Comparison of ENCODE assay signal across 4 worm cellular contexts in genomic region chrII:13678555-13679119, ce11.
TF ChIP-seq lines count a peak whose summit lies in the region.

No protein-coding gene starts in this region.

TF ChIP-seq in whole organism, L1 larva, 84 proteins besides CTCF, POLR2A, EP300 and RAD21 (continued from another document):
- TF ChIP-seq snu-23 (GFP tag; optimal IDR thresholded peaks at IDR 0.05; lab: Kevin White, UChicago): peak; percentile 63
- TF ChIP-seq nhr-19 (GFP tag; conservative IDR thresholded peaks at IDR 0.05; lab: Robert Waterston, UW): peak; percentile 51; the same call in 1 of the 2 replicates
- peak in 1 of 2 experiments; percentile 25 for TF ChIP-seq mdl-1 (tag; optimal IDR thresholded peaks at IDR 0.05; lab: Kevin White, UChicago)
- peak; percentile 79 for TF ChIP-seq nhr-71 (tag; optimal IDR thresholded peaks at IDR 0.05; lab: Kevin White, UChicago)
- peak; percentile 67 for TF ChIP-seq lin-14 (GFP tag; optimal IDR thresholded peaks at IDR 0.05; lab: Kevin White, UChicago)
- peak; percentile 40 for TF ChIP-seq nhr-47 (tag; optimal IDR thresholded peaks at IDR 0.05; lab: Kevin White, UChicago)

TF ChIP-seq in whole organism, L2 larva, 48 proteins besides CTCF, POLR2A, EP300 and RAD21 (continued from another document):
- TF ChIP-seq skn-1 (tag; optimal IDR thresholded peaks at IDR 0.05; lab: Kevin White, UChicago): no peak
- no peak for TF ChIP-seq ama-1 (optimal IDR thresholded peaks at IDR 0.05; lab: Kevin White, UChicago)
- no peak for TF ChIP-seq peb-1 (tag; optimal IDR thresholded peaks at IDR 0.05; lab: Kevin White, UChicago)
- TF ChIP-seq lin-11 (tag; optimal IDR thresholded peaks at IDR 0.05; lab: Kevin White, UChicago): no peak
- peak; percentile 52 for TF ChIP-seq blmp-1 (tag; optimal IDR thresholded peaks at IDR 0.05; lab: Kevin White, UChicago; ENCODE audit: insufficient read depth)
- TF ChIP-seq nhr-12 (tag; optimal IDR thresholded peaks at IDR 0.05; lab: Kevin White, UChicago): no peak
- TF ChIP-seq aly-2 (tag; optimal IDR thresholded peaks at IDR 0.05; lab: Kevin White, UChicago): no peak
- TF ChIP-seq sma-3 (GFP tag; optimal IDR thresholded peaks at IDR 0.05; lab: Kevin White, UChicago): peak; percentile 85
- no peak for TF ChIP-seq ceh-16 (tag; optimal IDR thresholded peaks at IDR 0.05; lab: Kevin White, UChicago)
- TF ChIP-seq nhr-77 (tag; optimal IDR thresholded peaks at IDR 0.05; lab: Kevin White, UChicago): no peak
- no peak for TF ChIP-seq elt-3 (tag; optimal IDR thresholded peaks at IDR 0.05; lab: Kevin White, UChicago)
- peak; percentile 65 for TF ChIP-seq sma-9 (GFP tag; optimal IDR thresholded peaks at IDR 0.05; lab: Kevin White, UChicago)
- peak; percentile 44 for TF ChIP-seq sma-9 (tag; optimal IDR thresholded peaks at IDR 0.05; lab: Kevin White, UChicago)
- no peak for TF ChIP-seq mab-5 (tag; optimal IDR thresholded peaks at IDR 0.05; lab: Kevin White, UChicago)
- TF ChIP-seq nhr-237 (tag; optimal IDR thresholded peaks at IDR 0.05; lab: Kevin White, UChicago): no peak
- no peak for TF ChIP-seq R02D3.7 (tag; optimal IDR thresholded peaks at IDR 0.05; lab: Kevin White, UChicago)
- TF ChIP-seq snpc-4 (tag; optimal IDR thresholded peaks at IDR 0.05; lab: Kevin White, UChicago): no peak
- no peak for TF ChIP-seq lin-13 (GFP tag; optimal IDR thresholded peaks at IDR 0.05; lab: Kevin White, UChicago)
- no peak for TF ChIP-seq dmd-4 (tag; optimal IDR thresholded peaks at IDR 0.05; lab: Kevin White, UChicago)
- no peak for TF ChIP-seq ztf-1 (GFP tag; conservative IDR thresholded peaks at IDR 0.05; lab: Robert Waterston, UW)
- peak; percentile 16 for TF ChIP-seq egl-27 (tag; optimal IDR thresholded peaks at IDR 0.05; lab: Kevin White, UChicago)
- TF ChIP-seq mbf-1 (tag; optimal IDR thresholded peaks at IDR 0.05; lab: Kevin White, UChicago): no peak
- no peak for TF ChIP-seq lin-39 (tag; optimal IDR thresholded peaks at IDR 0.05; lab: Kevin White, UChicago)
- no peak for TF ChIP-seq C34F6.9 (tag; optimal IDR thresholded peaks at IDR 0.05; lab: Kevin White, UChicago)
- TF ChIP-seq nhr-25 (tag; optimal IDR thresholded peaks at IDR 0.05; lab: Kevin White, UChicago): peak; percentile 75
- no peak for TF ChIP-seq alr-1 (tag; optimal IDR thresholded peaks at IDR 0.05; lab: Kevin White, UChicago)
- no peak for TF ChIP-seq ZK546.5 (tag; optimal IDR thresholded peaks at IDR 0.05; lab: Kevin White, UChicago)
- TF ChIP-seq mdl-1 (tag; optimal IDR thresholded peaks at IDR 0.05; lab: Kevin White, UChicago): no peak
- TF ChIP-seq unc-62 (GFP tag; optimal IDR thresholded peaks at IDR 0.05; lab: Kevin White, UChicago): no peak
- peak; percentile 23 for TF ChIP-seq crh-2 (tag; optimal IDR thresholded peaks at IDR 0.05; lab: Kevin White, UChicago)
- TF ChIP-seq unc-39 (tag; optimal IDR thresholded peaks at IDR 0.05; lab: Kevin White, UChicago): no peak
- TF ChIP-seq lsy-2 (tag; optimal IDR thresholded peaks at IDR 0.05; lab: Kevin White, UChicago): peak in 1 of 2 experiments; percentile 12

TF ChIP-seq in whole organism, L4 larva, 104 proteins besides CTCF, POLR2A, EP300 and RAD21 (continued from another document):
- TF ChIP-seq nhr-25 (tag; optimal IDR thresholded peaks at IDR 0.05; lab: Kevin White, UChicago; ENCODE audit: borderline replicate concordance, insufficient read depth) (peak; percentile 56), set-16 (GFP tag; IDR thresholded peaks at IDR 0.05; lab: Robert Waterston, UW) (peak; percentile 22; the same call in 1 of the 2 replicates), fos-1 (tag; optimal IDR thresholded peaks at IDR 0.05; lab: Kevin White, UChicago) (no peak), sdz-12 (GFP tag; optimal IDR thresholded peaks at IDR 0.05; lab: Kevin White, UChicago) (no peak), attf-4 (tag; optimal IDR thresholded peaks at IDR 0.05; lab: Kevin White, UChicago) (no peak), zfp-3 (GFP tag; conservative IDR thresholded peaks at IDR 0.05; lab: Robert Waterston, UW) (no peak), daf-8 (GFP tag; IDR thresholded peaks at IDR 0.05; lab: Robert Waterston, UW) (no peak), dpl-1 (GFP tag; optimal IDR thresholded peaks at IDR 0.05; lab: Kevin White, UChicago) (no peak), daf-12 (tag; optimal IDR thresholded peaks at IDR 0.05; lab: Kevin White, UChicago) (no peak), dve-1 (tag; optimal IDR thresholded peaks at IDR 0.05; lab: Kevin White, UChicago; ENCODE audit: insufficient read depth) (no peak), spr-3 (GFP tag; optimal IDR thresholded peaks at IDR 0.05; lab: Kevin White, UChicago) (no peak), ceh-62 (tag; optimal IDR thresholded peaks at IDR 0.05; lab: Kevin White, UChicago) (no peak), dmd-9 (GFP tag; IDR thresholded peaks at IDR 0.05; lab: Robert Waterston, UW) (no peak), ces-1 (GFP tag; optimal IDR thresholded peaks at IDR 0.05; lab: Kevin White, UChicago) (no peak), lin-39 (tag; optimal IDR thresholded peaks at IDR 0.05; lab: Kevin White, UChicago) (no peak), daf-16 (GFP tag; optimal IDR thresholded peaks at IDR 0.05; lab: Kevin White, UChicago) (no peak), daf-16 (tag; optimal IDR thresholded peaks at IDR 0.05; lab: Kevin White, UChicago) (no peak), nhr-28 (tag; optimal IDR thresholded peaks at IDR 0.05; lab: Kevin White, UChicago) (peak; percentile 54), lin-38 (GFP tag; IDR thresholded peaks at IDR 0.05; lab: Robert Waterston, UW) (no peak), tra-1 (GFP tag; IDR thresholded peaks at IDR 0.05; lab: Robert Waterston, UW) (no peak), hlh-30 (tag; optimal IDR thresholded peaks at IDR 0.05; lab: Kevin White, UChicago; ENCODE audit: insufficient read depth) (peak; percentile 5), snpc-1.2 (GFP tag; IDR thresholded peaks at IDR 0.05; lab: Robert Waterston, UW) (0 out of 2 replicates have a peak, but pooled peaks have one; percentile 24), tag-97 (GFP tag; IDR thresholded peaks at IDR 0.05; lab: Robert Waterston, UW) (no peak), R02D3.7 (tag; optimal IDR thresholded peaks at IDR 0.05; lab: Kevin White, UChicago) (no peak), ceh-28 (tag; optimal IDR thresholded peaks at IDR 0.05; lab: Kevin White, UChicago) (peak; percentile 12), F26F4.8 (GFP tag; conservative IDR thresholded peaks at IDR 0.05; lab: Robert Waterston, UW) (no peak), lin-29 (GFP tag; IDR thresholded peaks at IDR 0.05; lab: Robert Waterston, UW) (no peak), vab-7 (GFP tag; IDR thresholded peaks at IDR 0.05; lab: Robert Waterston, UW) (no peak), egl-43 (GFP tag; IDR thresholded peaks at IDR 0.05; lab: Robert Waterston, UW) (no peak), F49E8.2 (tag; optimal IDR thresholded peaks at IDR 0.05; lab: Kevin White, UChicago; ENCODE audit: borderline replicate concordance) (no peak), nhr-48 (tag; optimal IDR thresholded peaks at IDR 0.05; lab: Kevin White, UChicago) (peak; percentile 66), D1046.2 (GFP tag; IDR thresholded peaks at IDR 0.05; lab: Robert Waterston, UW) (no peak), zip-2 (tag; optimal IDR thresholded peaks at IDR 0.05; lab: Kevin White, UChicago) (no peak), mxl-2 (GFP tag; conservative IDR thresholded peaks at IDR 0.05; lab: Robert Waterston, UW) (0 out of 2 replicates have a peak, but pooled peaks have one; percentile 18), nhr-42 (GFP tag; IDR thresholded peaks at IDR 0.05; lab: Robert Waterston, UW) (0 out of 2 replicates have a peak, but pooled peaks have one; percentile 28), nhr-10 (tag; optimal IDR thresholded peaks at IDR 0.05; lab: Kevin White, UChicago) (peak; percentile 55), mdl-1 (tag; optimal IDR thresholded peaks at IDR 0.05; lab: Kevin White, UChicago) (peak in 1 of 2 experiments; percentile 55), snpc-4 (tag; optimal IDR thresholded peaks at IDR 0.05; lab: Kevin White, UChicago) (no peak), unc-62 (GFP tag; optimal IDR thresholded peaks at IDR 0.05 in 1 of 2; lab: Kevin White, UChicago) (peak in 1 of 2 experiments; percentile 100), unc-62 (tag; optimal IDR thresholded peaks at IDR 0.05; lab: Kevin White, UChicago) (no peak), nhr-77 (tag; optimal IDR thresholded peaks at IDR 0.05; lab: Kevin White, UChicago) (peak; percentile 30), unc-39 (tag; optimal IDR thresholded peaks at IDR 0.05; lab: Kevin White, UChicago) (no peak), aly-2 (tag; optimal IDR thresholded peaks at IDR 0.05; lab: Kevin White, UChicago) (no peak), hif-1 (tag; optimal IDR thresholded peaks at IDR 0.05; lab: Kevin White, UChicago) (no peak)

TF ChIP-seq in whole organism, young adult, 124 proteins besides CTCF, POLR2A, EP300 and RAD21 (continued from another document):
- no peak for TF ChIP-seq ets-4 (GFP tag; optimal IDR thresholded peaks at IDR 0.05; lab: Kevin White, UChicago)
- no peak for TF ChIP-seq tbx-9 (tag; optimal IDR thresholded peaks at IDR 0.05; lab: Kevin White, UChicago; ENCODE audit: borderline replicate concordance)
- TF ChIP-seq lin-40 (tag; optimal IDR thresholded peaks at IDR 0.05; lab: Kevin White, UChicago): peak; percentile 29
- no peak for TF ChIP-seq let-607 (tag; optimal IDR thresholded peaks at IDR 0.05; lab: Kevin White, UChicago)
- TF ChIP-seq C17E4.6 (GFP tag; IDR thresholded peaks at IDR 0.05; lab: Robert Waterston, UW): no peak
- TF ChIP-seq egl-18 (GFP tag; IDR thresholded peaks at IDR 0.05; lab: Robert Waterston, UW): no peak
- no peak for TF ChIP-seq ceh-58 (GFP tag; IDR thresholded peaks at IDR 0.05; lab: Robert Waterston, UW)
- no peak for TF ChIP-seq ceh-40 (GFP tag; IDR thresholded peaks at IDR 0.05; lab: Robert Waterston, UW)
- TF ChIP-seq B0336.3 (GFP tag; IDR thresholded peaks at IDR 0.05; lab: Robert Waterston, UW): no peak
- TF ChIP-seq dox-1 (GFP tag; IDR thresholded peaks at IDR 0.05; lab: Robert Waterston, UW): no peak
- no peak for TF ChIP-seq snpc-3.4 (tag; optimal IDR thresholded peaks at IDR 0.05; lab: Kevin White, UChicago)
- no peak for TF ChIP-seq F55B11.4 (tag; optimal IDR thresholded peaks at IDR 0.05; lab: Kevin White, UChicago; ENCODE audit: borderline replicate concordance, insufficient read depth)
- peak; percentile 15; the same call in 1 of the 2 replicates for TF ChIP-seq zfh-2 (GFP tag; conservative IDR thresholded peaks at IDR 0.05; lab: Robert Waterston, UW)
- TF ChIP-seq ceh-100 (GFP tag; IDR thresholded peaks at IDR 0.05; lab: Robert Waterston, UW): no peak
- no peak for TF ChIP-seq F10E7.11 (tag; optimal IDR thresholded peaks at IDR 0.05; lab: Kevin White, UChicago)
- no peak for TF ChIP-seq ztf-18 (tag; optimal IDR thresholded peaks at IDR 0.05; lab: Kevin White, UChicago)
- no peak for TF ChIP-seq madf-8 (GFP tag; conservative IDR thresholded peaks at IDR 0.05; lab: Robert Waterston, UW)
- TF ChIP-seq ZK185.1 (tag; optimal IDR thresholded peaks at IDR 0.05; lab: Kevin White, UChicago; ENCODE audit: poor library complexity, severe bottlenecking): no peak
- TF ChIP-seq akir-1 (GFP tag; optimal IDR thresholded peaks at IDR 0.05; lab: Kevin White, UChicago): no peak
- TF ChIP-seq K11D2.4 (GFP tag; IDR thresholded peaks at IDR 0.05; lab: Robert Waterston, UW): no peak
- peak; percentile 66 for TF ChIP-seq ztf-26 (tag; optimal IDR thresholded peaks at IDR 0.05; lab: Kevin White, UChicago)
- no peak for TF ChIP-seq cebp-1 (GFP tag; IDR thresholded peaks at IDR 0.05; lab: Robert Waterston, UW)
- no peak for TF ChIP-seq cebp-1 (tag; optimal IDR thresholded peaks at IDR 0.05; lab: Kevin White, UChicago)
- TF ChIP-seq hmg-1.2 (GFP tag; IDR thresholded peaks at IDR 0.05; lab: Robert Waterston, UW): peak; percentile 22; the same call in 1 of the 2 replicates
